Fruit fly (Drosophila melanogaster) whole organism, pupa: ENCODE data around the gene CG13373.

Source experiments
- CG8301 ChIP-seq: fragments of 200-800 bp; sonication (Bioruptor generic); optimal IDR thresholded peaks from 2 replicates; lab custom pipeline; 2018; ENCODE audit warnings: missing biosample characterization, mild to moderate bottlenecking, missing genetic modification characterization
- gl ChIP-seq: fragments of 200-800 bp; sonication (Bioruptor generic); optimal IDR thresholded peaks from 2 replicates; lab custom pipeline; 2018; ENCODE audit warnings: missing biosample characterization, mild to moderate bottlenecking, missing genetic modification characterization

DNA sequence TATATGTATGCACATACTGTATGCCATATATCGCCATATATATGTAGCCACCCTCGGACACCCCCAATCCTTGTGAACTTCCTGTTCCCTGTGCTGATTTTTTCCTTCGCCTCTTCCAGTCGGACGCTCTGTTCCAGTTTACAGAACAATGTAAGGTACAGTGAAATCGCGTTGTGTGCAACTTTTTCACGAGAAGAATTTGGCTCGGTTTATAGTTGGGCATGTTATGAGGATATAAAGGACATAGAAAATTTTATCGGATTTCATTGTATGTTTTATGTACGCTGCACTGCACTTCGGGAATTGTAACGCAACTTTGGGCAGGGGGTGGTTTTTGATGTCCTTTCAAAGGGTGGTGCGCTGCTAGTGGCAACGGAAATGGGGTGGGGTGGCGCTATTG is 47.5 kb downstream of the CG13373 start:
- TF ChIP-seq CG8301 (tag; lab: Kevin White, UChicago) (no peak), gl (no peak)
